Worm (Caenorhabditis elegans) whole organism, mixed stage, embryonic: ENCODE measurements around the gene str-48.

Source experiments
- blmp-1 ChIP-seq: fragments of 150-350 bp; optimal IDR thresholded peaks from 2 replicates; lab custom pipeline; 2014; ENCODE audit warnings: missing biosample characterization, missing genetic modification characterization
- zip-8 ChIP-seq: fragments of 150-350 bp; optimal IDR thresholded peaks from 2 replicates; lab custom pipeline; 2014; ENCODE audit warnings: missing biosample characterization, missing genetic modification characterization

DNA sequence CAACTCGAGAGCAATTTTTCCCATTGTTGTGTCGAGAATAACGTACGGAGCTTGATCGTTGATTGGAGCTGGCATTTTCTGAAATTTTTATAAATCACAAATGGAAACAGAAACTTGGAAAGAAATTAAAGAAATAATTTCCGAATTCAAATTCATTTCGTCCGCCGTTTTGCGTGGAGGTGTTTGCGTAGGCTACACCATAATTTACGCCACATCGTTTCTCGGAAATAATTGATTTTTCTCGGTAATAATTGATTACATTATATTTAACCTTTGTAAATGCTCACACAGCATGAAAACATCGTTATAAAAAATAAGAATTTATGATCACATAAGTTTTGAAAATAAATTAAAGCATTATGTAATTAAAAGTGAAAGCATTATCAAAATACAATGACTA is 11.3 kb downstream of the str-48 start, which contains the start of gene cyn-12:
- TF ChIP-seq blmp-1 (tag; lab: Kevin White, UChicago) = no peak
- no peak for TF ChIP-seq zip-8 (tag; lab: Kevin White, UChicago)
